Worm (Caenorhabditis elegans) whole organism, L1 larva: ENCODE measurements around the gene Y48A6C.8.
A peak's percentile ranks its signal among the peaks of the same experiment; 100 is the strongest.

Source experiments
- C16A3.4 ChIP-seq: fragments of 150-350 bp; optimal IDR thresholded peaks from 2 replicates; lab custom pipeline; 2014; ENCODE audit warnings: missing biosample characterization, missing genetic modification characterization
- F16B12.6 ChIP-seq: fragments of 150-350 bp; optimal IDR thresholded peaks from 2 replicates; lab custom pipeline; 2014; ENCODE audit warnings: missing biosample characterization, missing genetic modification characterization
- Y116A8C.19 ChIP-seq: sonication (generic microtip); optimal IDR thresholded peaks from 2 replicates; lab custom pipeline; 2016; ENCODE audit warnings: missing compliant biosample characterization, missing genetic modification characterization, borderline replicate concordance
- aha-1 ChIP-seq: fragments of 150-350 bp; optimal IDR thresholded peaks from 2 replicates; lab custom pipeline; 2014; ENCODE audit warnings: missing biosample characterization, missing genetic modification characterization
- alr-1 ChIP-seq: fragments of 200-800 bp; sonication (Bioruptor generic); optimal IDR thresholded peaks from 2 replicates; lab custom pipeline; 2018; ENCODE audit warnings: borderline replicate concordance, mild to moderate bottlenecking, missing genetic modification characterization, missing compliant biosample characterization
- ama-1 ChIP-seq: fragments of 150-350 bp; optimal IDR thresholded peaks from 2 replicates; lab custom pipeline; 2014
- ceh-63 ChIP-seq: fragments of 200-800 bp; sonication (Bioruptor generic); optimal IDR thresholded peaks from 2 replicates; lab custom pipeline; 2018; ENCODE audit warnings: mild to moderate bottlenecking, missing genetic modification characterization, missing compliant biosample characterization
- ceh-8 ChIP-seq: fragments of 200-800 bp; sonication (Bioruptor generic); optimal IDR thresholded peaks from 2 replicates; lab custom pipeline; 2018; ENCODE audit warnings: mild to moderate bottlenecking, missing genetic modification characterization, moderate library complexity, missing compliant biosample characterization
- ceh-88 ChIP-seq: fragments of 200-800 bp; sonication (Bioruptor generic); IDR thresholded peaks from 2 replicates; pipeline ENCODE4 v1.3.6; 2022; ENCODE audit warnings: missing genetic modification characterization, missing compliant biosample characterization
- ceh-90 ChIP-seq: sonication (generic microtip); optimal IDR thresholded peaks from 2 replicates; lab custom pipeline; 2016; ENCODE audit warnings: missing genetic modification characterization, missing compliant biosample characterization
- ces-1 ChIP-seq: fragments of 150-350 bp; optimal IDR thresholded peaks from 2 replicates; lab custom pipeline; 2014; ENCODE audit warnings: missing biosample characterization, missing genetic modification reagents, missing genetic modification characterization
- dpl-1 ChIP-seq, 3 experiments: fragments of 150-350 bp in 2 of 3; sonication (generic microtip) in 1 of 3; optimal IDR thresholded peaks; 2 replicates each; lab custom pipeline; 2014 to 2017; ENCODE audit warnings: missing biosample characterization in 3 of 3, missing genetic modification characterization in 3 of 3, missing genetic modification reagents in 3 of 3
- dsc-1 ChIP-seq: sonication (generic microtip); optimal IDR thresholded peaks from 2 replicates; lab custom pipeline; 2016; ENCODE audit warnings: mild to moderate bottlenecking, missing genetic modification characterization, missing compliant biosample characterization
- efl-3 ChIP-seq: fragments of 200-800 bp; sonication (Bioruptor generic); optimal IDR thresholded peaks from 2 replicates; lab custom pipeline; 2018; ENCODE audit warnings: mild to moderate bottlenecking, missing genetic modification characterization, missing compliant biosample characterization
- egl-27 ChIP-seq, 2 experiments: fragments of 150-350 bp in 1 of 2; sonication (generic microtip); optimal IDR thresholded peaks; 3 replicates each; lab custom pipeline; 2017 to 2018; ENCODE audit warnings: missing biosample characterization in 2 of 2, missing genetic modification characterization in 2 of 2, missing genetic modification reagents in 2 of 2
- elt-2 ChIP-seq: sonication (generic microtip); optimal IDR thresholded peaks from 2 replicates; lab custom pipeline; 2016; ENCODE audit warnings: missing genetic modification characterization, mild to moderate bottlenecking, inconsistent platforms, missing compliant biosample characterization, missing genetic modification reagents
- elt-3 ChIP-seq, 6 experiments: fragments of 150-350 bp in 1 of 6; sonication (generic microtip); optimal IDR thresholded peaks; 2 replicates each; lab custom pipeline; 2017 to 2018; ENCODE audit warnings: missing biosample characterization in 6 of 6, missing genetic modification characterization in 6 of 6, inconsistent platforms in 1 of 6
- fkh-10 ChIP-seq: sonication (generic microtip); optimal IDR thresholded peaks from 2 replicates; lab custom pipeline; 2017; ENCODE audit warnings: missing biosample characterization, missing genetic modification reagents, missing genetic modification characterization
- fkh-4 ChIP-seq: sonication (generic microtip); optimal IDR thresholded peaks from 2 replicates; lab custom pipeline; 2016; ENCODE audit warnings: missing compliant biosample characterization, missing genetic modification characterization, borderline replicate concordance
- fos-1 ChIP-seq: fragments of 150-350 bp; optimal IDR thresholded peaks from 2 replicates; lab custom pipeline; 2014; ENCODE audit warnings: missing biosample characterization, missing genetic modification characterization
- grh-1 ChIP-seq: fragments of 200-800 bp; sonication (Bioruptor generic); IDR thresholded peaks from 2 replicates; pipeline ENCODE4 v1.3.6; 2022; ENCODE audit warnings: missing genetic modification reagents, missing genetic modification characterization, missing compliant biosample characterization
- hlh-17 ChIP-seq: fragments of 200-800 bp; sonication (Bioruptor generic); optimal IDR thresholded peaks from 2 replicates; lab custom pipeline; 2018; ENCODE audit warnings: missing genetic modification characterization, mild to moderate bottlenecking, missing compliant biosample characterization, moderate library complexity, borderline replicate concordance
- irx-1 ChIP-seq: sonication (generic microtip); optimal IDR thresholded peaks from 2 replicates; lab custom pipeline; 2016; ENCODE audit warnings: missing genetic modification characterization, missing compliant biosample characterization
- jun-1 ChIP-seq: fragments of 150-350 bp; optimal IDR thresholded peaks from 2 replicates; lab custom pipeline; 2014; ENCODE audit warnings: missing biosample characterization, missing genetic modification reagents, missing genetic modification characterization
- lin-13 ChIP-seq: fragments of 150-350 bp; optimal IDR thresholded peaks from 2 replicates; lab custom pipeline; 2014; ENCODE audit warnings: missing biosample characterization, missing genetic modification reagents, missing genetic modification characterization
- lin-14 ChIP-seq: fragments of 200-800 bp; sonication (Bioruptor generic); optimal IDR thresholded peaks from 2 replicates; lab custom pipeline; 2018; ENCODE audit warnings: mild to moderate bottlenecking, missing genetic modification characterization, moderate library complexity, missing compliant biosample characterization
- lin-15B ChIP-seq: fragments of 150-350 bp; sonication (generic microtip); optimal IDR thresholded peaks from 3 replicates; lab custom pipeline; 2014; ENCODE audit warnings: missing biosample characterization, missing genetic modification characterization
- lin-35 ChIP-seq, 2 experiments: fragments of 150-350 bp; optimal IDR thresholded peaks; 2 replicates each; lab custom pipeline; 2014; ENCODE audit warnings: missing biosample characterization in 2 of 2, missing genetic modification characterization in 2 of 2, missing genetic modification reagents in 2 of 2
- lin-39 ChIP-seq: fragments of 150-350 bp; optimal IDR thresholded peaks from 2 replicates; lab custom pipeline; 2014; ENCODE audit warnings: missing biosample characterization, missing genetic modification reagents, missing genetic modification characterization
- lir-3 ChIP-seq: sonication (generic microtip); optimal IDR thresholded peaks from 2 replicates; lab custom pipeline; 2016; ENCODE audit warnings: mild to moderate bottlenecking, missing genetic modification characterization, moderate library complexity, missing compliant biosample characterization; ENCODE audit not compliant: poor library complexity
- lsy-2 ChIP-seq, 2 experiments: fragments of 150-350 bp; optimal IDR thresholded peaks; 2 replicates each; lab custom pipeline; 2014; ENCODE audit warnings: missing biosample characterization in 2 of 2, missing genetic modification characterization in 2 of 2
- mdl-1 ChIP-seq, 2 experiments: fragments of 150-350 bp; optimal IDR thresholded peaks; 2 replicates each; lab custom pipeline; 2014 to 2017; ENCODE audit warnings: missing biosample characterization in 2 of 2, missing genetic modification characterization in 2 of 2, inconsistent platforms in 1 of 2
- mef-2 ChIP-seq: fragments of 150-350 bp; optimal IDR thresholded peaks from 2 replicates; lab custom pipeline; 2014; ENCODE audit warnings: missing biosample characterization, missing genetic modification characterization
- mep-1 ChIP-seq: fragments of 150-350 bp; optimal IDR thresholded peaks from 2 replicates; lab custom pipeline; 2014; ENCODE audit warnings: missing biosample characterization, missing genetic modification characterization
- nhr-11 ChIP-seq: fragments of 150-350 bp; optimal IDR thresholded peaks from 2 replicates; lab custom pipeline; 2014; ENCODE audit warnings: missing biosample characterization, missing genetic modification characterization
- nhr-12 ChIP-seq: sonication (generic microtip); optimal IDR thresholded peaks from 2 replicates; lab custom pipeline; 2017; ENCODE audit warnings: missing biosample characterization, missing genetic modification characterization
- nhr-20 ChIP-seq: sonication (generic microtip); optimal IDR thresholded peaks from 2 replicates; lab custom pipeline; 2016; ENCODE audit warnings: mild to moderate bottlenecking, missing genetic modification characterization, missing compliant biosample characterization
- nhr-237 ChIP-seq: fragments of 150-350 bp; optimal IDR thresholded peaks from 2 replicates; lab custom pipeline; 2014; ENCODE audit warnings: missing biosample characterization, missing genetic modification characterization
- nhr-47 ChIP-seq: sonication (generic microtip); optimal IDR thresholded peaks from 2 replicates; lab custom pipeline; 2016; ENCODE audit warnings: mild to moderate bottlenecking, missing genetic modification characterization, moderate library complexity, missing compliant biosample characterization
- nhr-71 ChIP-seq: sonication (generic microtip); optimal IDR thresholded peaks from 2 replicates; lab custom pipeline; 2016; ENCODE audit warnings: mild to moderate bottlenecking, missing genetic modification characterization, moderate library complexity, missing compliant biosample characterization
- nhr-77 ChIP-seq: fragments of 150-350 bp; optimal IDR thresholded peaks from 2 replicates; lab custom pipeline; 2014; ENCODE audit warnings: missing biosample characterization, missing genetic modification characterization
- nhr-85 ChIP-seq: sonication (generic microtip); peaks from one replicate; lab custom pipeline; 2016; ENCODE audit warnings: missing genetic modification characterization, inconsistent platforms, missing compliant biosample characterization
- snpc-4 ChIP-seq: fragments of 150-350 bp; optimal IDR thresholded peaks from 2 replicates; lab custom pipeline; 2014; ENCODE audit warnings: missing biosample characterization, missing genetic modification characterization
- snu-23 ChIP-seq: sonication (generic microtip); optimal IDR thresholded peaks from 2 replicates; lab custom pipeline; 2016; ENCODE audit warnings: missing genetic modification characterization, missing compliant biosample characterization
- tbx-2 ChIP-seq: sonication (generic microtip); optimal IDR thresholded peaks from 2 replicates; lab custom pipeline; 2016; ENCODE audit warnings: missing genetic modification characterization, missing compliant biosample characterization
- unc-130 ChIP-seq: fragments of 150-350 bp; optimal IDR thresholded peaks from 2 replicates; lab custom pipeline; 2017; ENCODE audit warnings: missing biosample characterization, missing genetic modification characterization, inconsistent platforms
- unc-30 ChIP-seq: sonication (generic microtip); optimal IDR thresholded peaks from 2 replicates; lab custom pipeline; 2017; ENCODE audit warnings: missing biosample characterization, missing genetic modification characterization
- unc-62 ChIP-seq: fragments of 150-350 bp; optimal IDR thresholded peaks from 2 replicates; lab custom pipeline; 2014; ENCODE audit warnings: missing biosample characterization, missing genetic modification reagents, missing genetic modification characterization
- unc-86 ChIP-seq: sonication (generic microtip); optimal IDR thresholded peaks from 2 replicates; lab custom pipeline; 2016; ENCODE audit warnings: missing genetic modification characterization, missing compliant biosample characterization
- unc-98 ChIP-seq: fragments of 200-800 bp; sonication (Bioruptor generic); IDR thresholded peaks from 2 replicates; pipeline ENCODE4 v1.3.6; 2022; ENCODE audit warnings: missing genetic modification characterization, missing compliant biosample characterization
- zag-1 ChIP-seq: fragments of 150-350 bp; optimal IDR thresholded peaks from 2 replicates; lab custom pipeline; 2014; ENCODE audit warnings: missing biosample characterization, missing genetic modification characterization
- ztf-11 ChIP-seq, 2 experiments: sonication (generic microtip); optimal IDR thresholded peaks; 2 replicates each; lab custom pipeline; 2016 to 2017; ENCODE audit warnings: missing genetic modification characterization in 2 of 2, missing biosample characterization in 1 of 2, missing compliant biosample characterization in 1 of 2
- ztf-4 ChIP-seq: fragments of 150-350 bp; optimal IDR thresholded peaks from 2 replicates; lab custom pipeline; 2014; ENCODE audit warnings: missing biosample characterization, missing genetic modification characterization

The Y48A6C.8 gene

DNA sequence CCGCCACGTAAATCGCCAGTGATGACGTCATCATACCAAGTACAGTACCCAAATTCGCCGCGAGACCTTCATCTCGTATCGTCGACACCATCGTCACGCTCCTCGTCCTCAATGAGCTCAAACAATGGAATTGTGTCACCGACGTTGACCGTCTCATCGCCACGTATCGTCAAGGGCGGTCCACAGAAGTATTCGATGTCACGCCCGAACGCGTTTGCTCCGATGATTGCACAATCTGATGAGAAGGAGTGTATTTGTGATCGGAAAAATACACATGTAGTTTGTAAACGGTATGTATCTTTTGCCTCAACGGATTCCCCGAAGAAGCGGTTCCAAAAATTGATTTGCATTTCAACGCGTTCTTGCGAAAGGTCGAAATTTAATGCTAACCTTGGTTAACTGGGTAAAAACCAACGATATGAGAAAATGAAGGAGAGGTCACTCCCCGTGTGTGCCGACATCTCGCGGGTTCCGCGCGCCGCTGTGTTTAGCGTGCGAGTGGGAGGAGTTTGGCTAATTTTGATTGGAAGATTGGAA, 37.2 kb downstream of the Y48A6C.8 start:
- TF ChIP-seq elt-3 (tag; optimal IDR thresholded peaks at IDR 0.05; lab: Kevin White, UChicago) (peak in 2 of 6 experiments; percentile 9 to 38), mep-1 (tag; lab: Kevin White, UChicago) (peak; percentile 22), nhr-237 (tag; lab: Kevin White, UChicago) (no peak), Y116A8C.19 (tag; lab: Kevin White, UChicago) (no peak), lin-39 (peak; percentile 50), lin-15B (tag; lab: Kevin White, UChicago) (no peak), unc-98 (GFP tag; lab: Robert Waterston, UW) (0 out of 2 replicates have a peak, but pooled peaks have one; percentile 18), F16B12.6 (tag; lab: Kevin White, UChicago) (peak; percentile 1), fos-1 (peak; percentile 5), dpl-1 (GFP tag; optimal IDR thresholded peaks at IDR 0.05; lab: Kevin White, UChicago) (peak in 2 of 3 experiments; percentile 3 to 23), lin-14 (GFP tag; lab: Kevin White, UChicago) (peak; percentile 30), irx-1 (tag; lab: Kevin White, UChicago) (peak; percentile 60), ceh-8 (GFP tag; lab: Kevin White, UChicago) (no peak), ztf-4 (tag; lab: Kevin White, UChicago) (no peak), unc-86 (tag; lab: Kevin White, UChicago) (no peak), ces-1 (no peak), lsy-2 (tag; optimal IDR thresholded peaks at IDR 0.05; lab: Kevin White, UChicago) (peak; percentile 8 to 36), ama-1 (lab: Kevin White, UChicago) (peak; percentile 96), nhr-77 (tag; lab: Kevin White, UChicago) (peak; percentile 51), C16A3.4 (tag; lab: Kevin White, UChicago) (no peak), egl-27 (tag; optimal IDR thresholded peaks at IDR 0.05; lab: Kevin White, UChicago) (no peak), nhr-20 (tag; lab: Kevin White, UChicago) (peak; percentile 43), mef-2 (tag; lab: Kevin White, UChicago) (no peak), fkh-10 (GFP tag; lab: Kevin White, UChicago) (no peak), nhr-85 (tag; lab: Kevin White, UChicago) (peak; percentile 86), elt-2 (tag; lab: Kevin White, UChicago) (peak; percentile 35), lin-35 (GFP tag; optimal IDR thresholded peaks at IDR 0.05; lab: Kevin White, UChicago) (peak in 1 of 2 experiments; percentile 34), aha-1 (tag; lab: Kevin White, UChicago) (no peak), tbx-2 (peak; percentile 44), unc-130 (tag; lab: Kevin White, UChicago) (no peak), fkh-4 (tag; lab: Kevin White, UChicago) (no peak), nhr-12 (tag; lab: Kevin White, UChicago) (no peak), jun-1 (tag; lab: Kevin White, UChicago) (no peak), snpc-4 (tag; lab: Kevin White, UChicago) (peak; percentile 98), efl-3 (GFP tag; lab: Kevin White, UChicago) (peak; percentile 43), hlh-17 (GFP tag; lab: Kevin White, UChicago) (no peak), lir-3 (tag; lab: Kevin White, UChicago) (no peak), alr-1 (tag; lab: Kevin White, UChicago) (no peak), ceh-88 (GFP tag; lab: Robert Waterston, UW) (no peak; the same call in 1 of the 2 replicates), nhr-71 (tag; lab: Kevin White, UChicago) (peak; percentile 69), nhr-47 (tag; lab: Kevin White, UChicago) (peak; percentile 75), lin-13 (GFP tag; lab: Kevin White, UChicago) (peak; percentile 51), zag-1 (tag; lab: Kevin White, UChicago) (no peak), ceh-90 (no peak), grh-1 (GFP tag; lab: Robert Waterston, UW) (peak; percentile 62), snu-23 (peak; percentile 54), ztf-11 (tag; optimal IDR thresholded peaks at IDR 0.05; lab: Kevin White, UChicago) (peak in 1 of 2 experiments; percentile 47), nhr-11 (tag; lab: Kevin White, UChicago) (no peak), unc-62 (GFP tag; lab: Kevin White, UChicago) (no peak), mdl-1 (tag; optimal IDR thresholded peaks at IDR 0.05; lab: Kevin White, UChicago) (no peak), unc-30 (no peak), dsc-1 (tag; lab: Kevin White, UChicago) (peak; percentile 16), ceh-63 (GFP tag; lab: Kevin White, UChicago) (no peak)
